Fruit fly (Drosophila melanogaster): ENCODE data around the gene CG14712.

Gene CG14712

dm6 chr3R:11613252-11614036, 15.1 kb upstream of the CG14712 start (continued):
- TF ChIP-seq Blimp-1 (GFP tag; optimal IDR thresholded peaks at IDR 0.05) = peak; percentile 47
- TF ChIP-seq HLH3B (GFP tag; IDR thresholded peaks at IDR 0.05) = peak; percentile 65
- peak; percentile 50 for TF ChIP-seq CG33557 (GFP tag; optimal IDR thresholded peaks at IDR 0.05)
- TF ChIP-seq CG8359 (GFP tag; optimal IDR thresholded peaks at IDR 0.05; ENCODE audit: borderline replicate concordance) = no peak
- peak; percentile 33 for TF ChIP-seq Spps (tag; optimal IDR thresholded peaks at IDR 0.05)
- peak; percentile 42; the same call in 1 of the 2 replicates for TF ChIP-seq cas (GFP tag; IDR thresholded peaks at IDR 0.05)
- TF ChIP-seq stwl (tag; optimal IDR thresholded peaks at IDR 0.05) = peak; percentile 68
- TF ChIP-seq gcm (GFP tag; optimal IDR thresholded peaks at IDR 0.05) = peak; percentile 89
- no peak for TF ChIP-seq Lpt (GFP tag; optimal IDR thresholded peaks at IDR 0.05)
- TF ChIP-seq B-H1 (GFP tag; IDR thresholded peaks at IDR 0.05) = no peak; the same call in 2 of the 3 replicates
- peak; percentile 84 for TF ChIP-seq CG33213 (GFP tag; optimal IDR thresholded peaks at IDR 0.05)
- TF ChIP-seq vvl (GFP tag; IDR thresholded peaks at IDR 0.05) = peak; percentile 82
- TF ChIP-seq CG2202 (tag; optimal IDR thresholded peaks at IDR 0.05) = peak; percentile 33
- TF ChIP-seq CG12769 (tag; optimal IDR thresholded peaks at IDR 0.05) = peak; percentile 29
- peak; percentile 48 for TF ChIP-seq Camta (GFP tag; optimal IDR thresholded peaks at IDR 0.05)
- peak; percentile 59 for TF ChIP-seq ssp (GFP tag; IDR thresholded peaks at IDR 0.05)
- TF ChIP-seq CG17186 (GFP tag; optimal IDR thresholded peaks at IDR 0.05) = no peak
- TF ChIP-seq Atf-2 (GFP tag; optimal IDR thresholded peaks at IDR 0.05) = peak; percentile 62
- peak; percentile 90 for TF ChIP-seq slbo (GFP tag; IDR thresholded peaks at IDR 0.05)
- TF ChIP-seq CG12744 (GFP tag; optimal IDR thresholded peaks at IDR 0.05) = peak; percentile 61
- no peak for TF ChIP-seq pfk (GFP tag; optimal IDR thresholded peaks at IDR 0.05)
- TF ChIP-seq CG17385 (GFP tag; optimal IDR thresholded peaks at IDR 0.05) = peak; percentile 42
- peak; percentile 9 for TF ChIP-seq Elba2 (GFP tag; optimal IDR thresholded peaks at IDR 0.05)
- TF ChIP-seq dimm (GFP tag; IDR thresholded peaks at IDR 0.05) = no peak
- peak; percentile 19 for TF ChIP-seq kni (GFP tag; optimal IDR thresholded peaks at IDR 0.05)
- peak; percentile 56 for TF ChIP-seq gem (tag; optimal IDR thresholded peaks at IDR 0.05)
- TF ChIP-seq Sry-δ (GFP tag; optimal IDR thresholded peaks at IDR 0.05) = peak; percentile 24
- peak; percentile 61 for TF ChIP-seq CG3065 (GFP tag; optimal IDR thresholded peaks at IDR 0.05)
- TF ChIP-seq CG12659 (GFP tag; optimal IDR thresholded peaks at IDR 0.05) = peak; percentile 43
- TF ChIP-seq cad (GFP tag; optimal IDR thresholded peaks at IDR 0.05) = no peak
- no peak for TF ChIP-seq ato (GFP tag; IDR thresholded peaks at IDR 0.05; ENCODE audit: partially characterized antibody)
- peak; percentile 56 for TF ChIP-seq Xrp1 (GFP tag; IDR thresholded peaks at IDR 0.05)
- no peak for TF ChIP-seq CG34224 (GFP tag; IDR thresholded peaks at IDR 0.05; ENCODE audit: partially characterized antibody)
- TF ChIP-seq emc (GFP tag; optimal IDR thresholded peaks at IDR 0.05) = peak; percentile 30
- peak; percentile 48 for TF ChIP-seq CG1603 (tag; optimal IDR thresholded peaks at IDR 0.05)
- peak; percentile 45 for TF ChIP-seq CG14965 (GFP tag; optimal IDR thresholded peaks at IDR 0.05; ENCODE audit: borderline replicate concordance)
- TF ChIP-seq CG2129 (GFP tag; IDR thresholded peaks at IDR 0.05; ENCODE audit: partially characterized antibody) = no peak
- TF ChIP-seq nerfin-1 (tag; optimal IDR thresholded peaks at IDR 0.05) = no peak
- peak; percentile 80 for TF ChIP-seq CG8089 (GFP tag; optimal IDR thresholded peaks at IDR 0.05)
- TF ChIP-seq ci (GFP tag; IDR thresholded peaks at IDR 0.05) = peak; percentile 68; the same call in 2 of the 3 replicates
- no peak for TF ChIP-seq corto (GFP tag; optimal IDR thresholded peaks at IDR 0.05)
- TF ChIP-seq twi (tag; optimal IDR thresholded peaks at IDR 0.05) = peak; percentile 32
- TF ChIP-seq CG17328 (GFP tag; IDR thresholded peaks at IDR 0.05) = peak; percentile 56; the same call in 1 of the 2 replicates
- TF ChIP-seq CG15269 (tag; optimal IDR thresholded peaks at IDR 0.05) = peak; percentile 34
- no peak for TF ChIP-seq unc-4 (GFP tag; IDR thresholded peaks at IDR 0.05; ENCODE audit: partially characterized antibody)
- peak; percentile 41 for TF ChIP-seq CG17359 (tag; optimal IDR thresholded peaks at IDR 0.05)
- TF ChIP-seq Hr78 (GFP tag; optimal IDR thresholded peaks at IDR 0.05) = peak in 1 of 2 experiments; percentile 98
- TF ChIP-seq CG2116 (GFP tag; optimal IDR thresholded peaks at IDR 0.05) = peak; percentile 17

Measured in whole organism, embryonic.